Fruit fly (Drosophila melanogaster) whole organism, embryonic: Measurements from ENCODE around the gene CG43248.

Source experiments
- B-H2 ChIP-seq: fragments of 200-800 bp; sonication (Bioruptor generic); optimal IDR thresholded peaks from 2 replicates; lab custom pipeline; 2018; ENCODE audit warnings: missing biosample characterization, mild to moderate bottlenecking, missing genetic modification characterization
- BEAF-32 ChIP-seq: fragments of 200-800 bp; sonication (Bioruptor generic); optimal IDR thresholded peaks from 3 replicates; lab custom pipeline; 2017; ENCODE audit warnings: missing biosample characterization, missing genetic modification characterization, mild to moderate bottlenecking, moderate library complexity, missing genetic modification reagents
- CG10209 ChIP-seq: fragments of 200-800 bp; sonication (Bioruptor generic); optimal IDR thresholded peaks from 3 replicates; lab custom pipeline; 2017; ENCODE audit warnings: missing biosample characterization, mild to moderate bottlenecking, missing genetic modification characterization, missing genetic modification reagents
- CG12071 ChIP-seq: fragments of 200-800 bp; sonication (Bioruptor generic); optimal IDR thresholded peaks from 3 replicates; lab custom pipeline; 2018; ENCODE audit warnings: missing biosample characterization, mild to moderate bottlenecking, missing genetic modification characterization
- CG12299 ChIP-seq: fragments of 200-800 bp; sonication (Bioruptor generic); optimal IDR thresholded peaks from 2 replicates; lab custom pipeline; 2018; ENCODE audit warnings: missing biosample characterization, mild to moderate bottlenecking, missing genetic modification characterization
- CG13624 ChIP-seq: fragments of 200-800 bp; sonication (Bioruptor generic); optimal IDR thresholded peaks from 2 replicates; lab custom pipeline; 2016; ENCODE audit warnings: missing biosample characterization, missing genetic modification characterization
- CG14667 ChIP-seq: fragments of 200-800 bp; sonication (Bioruptor generic); IDR thresholded peaks from 2 replicates; pipeline ENCODE4 v1.3.6; 2022; ENCODE audit warnings: missing biosample characterization, missing genetic modification characterization
- CG14860 ChIP-seq: fragments of 200-800 bp; sonication (Bioruptor generic); IDR thresholded peaks from 3 replicates; pipeline ENCODE4 v1.3.6; 2022; ENCODE audit warnings: missing biosample characterization, missing genetic modification characterization; ENCODE audit not compliant: partially characterized antibody
- CG1529 ChIP-seq: fragments of 200-800 bp; sonication (Bioruptor generic); optimal IDR thresholded peaks from 3 replicates; lab custom pipeline; 2018; ENCODE audit warnings: missing biosample characterization, missing genetic modification characterization
- CG15514 ChIP-seq: fragments of 200-800 bp; sonication (Bioruptor generic); optimal IDR thresholded peaks from 3 replicates; lab custom pipeline; 2017; ENCODE audit warnings: missing biosample characterization, missing genetic modification characterization, mild to moderate bottlenecking, moderate library complexity, missing genetic modification reagents
- CG17186 ChIP-seq: fragments of 200-800 bp; sonication (Bioruptor generic); optimal IDR thresholded peaks from 3 replicates; lab custom pipeline; 2017; ENCODE audit warnings: missing biosample characterization, missing genetic modification reagents, missing genetic modification characterization
- CG1792 ChIP-seq: fragments of 200-800 bp; sonication (Bioruptor generic); optimal IDR thresholded peaks from 2 replicates; lab custom pipeline; 2016; ENCODE audit warnings: missing biosample characterization, missing genetic modification characterization
- CG2116 ChIP-seq: fragments of 200-800 bp; sonication (Bioruptor generic); optimal IDR thresholded peaks from 3 replicates; lab custom pipeline; 2018; ENCODE audit warnings: missing biosample characterization, mild to moderate bottlenecking, missing genetic modification characterization
- CG2712 ChIP-seq: fragments of 200-800 bp; optimal IDR thresholded peaks from 3 replicates; lab custom pipeline; 2019; ENCODE audit warnings: missing biosample characterization, mild to moderate bottlenecking, missing genetic modification characterization, moderate library complexity
- CG34224 ChIP-seq: fragments of 200-800 bp; sonication (Bioruptor generic); IDR thresholded peaks from 3 replicates; pipeline ENCODE4 v1.3.6; 2022; ENCODE audit warnings: missing biosample characterization, missing genetic modification characterization; ENCODE audit not compliant: partially characterized antibody
- CG4282 ChIP-seq: fragments of 200-800 bp; sonication (Bioruptor generic); optimal IDR thresholded peaks from 2 replicates; lab custom pipeline; 2016; ENCODE audit warnings: missing biosample characterization, missing genetic modification characterization
- CG7357 ChIP-seq: fragments of 200-800 bp; sonication (Bioruptor generic); IDR thresholded peaks from 3 replicates; pipeline ENCODE4 v1.3.6; 2022; ENCODE audit warnings: missing biosample characterization, missing genetic modification characterization
- CG7372 ChIP-seq: fragments of 200-800 bp; sonication (Bioruptor generic); IDR thresholded peaks from 2 replicates; pipeline ENCODE4 v1.3.6; 2022; ENCODE audit warnings: missing biosample characterization, missing genetic modification characterization
- CG9727 ChIP-seq: fragments of 200-800 bp; sonication (Bioruptor generic); optimal IDR thresholded peaks from 3 replicates; lab custom pipeline; 2017; ENCODE audit warnings: missing biosample characterization, mild to moderate bottlenecking, missing genetic modification characterization
- Deaf1 ChIP-seq: fragments of 200-800 bp; optimal IDR thresholded peaks from 3 replicates; lab custom pipeline; 2019; ENCODE audit warnings: missing biosample characterization, mild to moderate bottlenecking, missing genetic modification characterization, moderate library complexity
- Dip2 ChIP-seq: fragments of 200-800 bp; sonication (Bioruptor generic); IDR thresholded peaks from 2 replicates; pipeline ENCODE4 v1.3.6; 2022; ENCODE audit warnings: missing biosample characterization, missing genetic modification characterization
- Dll ChIP-seq: fragments of 200-800 bp; sonication (Bioruptor generic); IDR thresholded peaks from 4 replicates; pipeline ENCODE4 v1.3.6; 2022; ENCODE audit warnings: missing biosample characterization, missing genetic modification characterization; ENCODE audit not compliant: partially characterized antibody
- Doc3 ChIP-seq: fragments of 200-800 bp; sonication (Bioruptor generic); IDR thresholded peaks from 3 replicates; pipeline ENCODE4 v1.3.6; 2022; ENCODE audit warnings: missing biosample characterization, missing genetic modification characterization; ENCODE audit not compliant: partially characterized antibody
- E2f2 ChIP-seq: fragments of 200-800 bp; sonication (Bioruptor generic); IDR thresholded peaks from 2 replicates; pipeline ENCODE4 v1.3.6; 2022; ENCODE audit warnings: missing biosample characterization, missing genetic modification characterization
- H2.0 ChIP-seq: fragments of 200-800 bp; sonication (Bioruptor generic); IDR thresholded peaks from 2 replicates; pipeline ENCODE4 v1.3.6; 2022; ENCODE audit warnings: missing biosample characterization, missing genetic modification characterization
- MBD-R2 ChIP-seq: fragments of 200-800 bp; sonication (Bioruptor generic); IDR thresholded peaks from 2 replicates; pipeline ENCODE4 v1.3.6; 2022; ENCODE audit warnings: missing biosample characterization, missing genetic modification characterization
- MESR4 ChIP-seq: fragments of 200-800 bp; sonication (Bioruptor generic); optimal IDR thresholded peaks from 2 replicates; lab custom pipeline; 2018; ENCODE audit warnings: missing biosample characterization, mild to moderate bottlenecking, missing genetic modification characterization, moderate library complexity
- Mad ChIP-seq: fragments of 200-800 bp; sonication (Bioruptor generic); optimal IDR thresholded peaks from 2 replicates; lab custom pipeline; 2016; ENCODE audit warnings: missing biosample characterization, missing genetic modification characterization
- NfI ChIP-seq: fragments of 200-800 bp; sonication (Bioruptor generic); optimal IDR thresholded peaks from 3 replicates; lab custom pipeline; 2018; ENCODE audit warnings: missing biosample characterization, mild to moderate bottlenecking, missing genetic modification characterization, moderate library complexity
- Scr ChIP-seq: fragments of 200-800 bp; sonication (Bioruptor generic); IDR thresholded peaks from 2 replicates; pipeline ENCODE4 v1.3.6; 2022; ENCODE audit warnings: missing biosample characterization, missing genetic modification characterization; ENCODE audit not compliant: partially characterized antibody
- cg ChIP-seq: fragments of 200-800 bp; sonication (Bioruptor generic); optimal IDR thresholded peaks from 3 replicates; lab custom pipeline; 2019; ENCODE audit warnings: missing biosample characterization, mild to moderate bottlenecking, missing genetic modification characterization, moderate library complexity
- crp ChIP-seq, 2 experiments: fragments of 200-800 bp; sonication (Bioruptor generic); optimal IDR thresholded peaks; 2 replicates in 1 of 2; 3 replicates in 1 of 2; lab custom pipeline; 2017; ENCODE audit warnings: missing biosample characterization in 2 of 2, missing genetic modification characterization in 2 of 2, mild to moderate bottlenecking in 1 of 2, moderate library complexity in 1 of 2
- disco-r ChIP-seq: fragments of 200-800 bp; sonication (Bioruptor generic); optimal IDR thresholded peaks from 2 replicates; lab custom pipeline; 2016; ENCODE audit warnings: missing biosample characterization, missing genetic modification characterization
- hb ChIP-seq: fragments of 200-800 bp; sonication (Bioruptor generic); IDR thresholded peaks from 3 replicates; pipeline ENCODE4 v1.3.6; 2022; ENCODE audit warnings: missing biosample characterization, missing genetic modification characterization; ENCODE audit not compliant: partially characterized antibody
- hkb ChIP-seq, 2 experiments: fragments of 200-800 bp in 1 of 2; fragments of >200 bp in 1 of 2; sonication (Bioruptor generic) in 1 of 2; IDR thresholded peaks in 1 of 2; optimal IDR thresholded peaks in 1 of 2; 2 replicates each; pipeline versions ENCODE4 v1.3.6 to Lab custom; 2017 to 2022; ENCODE audit warnings: missing biosample characterization in 1 of 2, missing genetic modification characterization in 1 of 2
- nerfin-1 ChIP-seq: fragments of 200-800 bp; sonication (Bioruptor generic); optimal IDR thresholded peaks from 3 replicates; lab custom pipeline; 2019; ENCODE audit warnings: missing biosample characterization, mild to moderate bottlenecking, missing genetic modification characterization, moderate library complexity
- otp ChIP-seq: fragments of 200-800 bp; sonication (Bioruptor generic); IDR thresholded peaks from 3 replicates; pipeline ENCODE4, ENCODE4 v1.3.6; 2022; ENCODE audit warnings: missing biosample characterization, missing genetic modification characterization
- pzg ChIP-seq: fragments of 200-800 bp; sonication (Bioruptor generic); optimal IDR thresholded peaks from 3 replicates; lab custom pipeline; 2018; ENCODE audit warnings: missing biosample characterization, mild to moderate bottlenecking, missing genetic modification characterization, moderate library complexity
- sna ChIP-seq: fragments of 200-800 bp; sonication (Bioruptor generic); IDR thresholded peaks from 2 replicates; pipeline ENCODE4 v1.3.6; 2022; ENCODE audit warnings: missing biosample characterization, missing genetic modification characterization; ENCODE audit not compliant: partially characterized antibody
- stwl ChIP-seq: fragments of 200-800 bp; sonication (Bioruptor generic); optimal IDR thresholded peaks from 3 replicates; lab custom pipeline; 2018; ENCODE audit warnings: missing biosample characterization, mild to moderate bottlenecking, missing genetic modification characterization, moderate library complexity
- tgo ChIP-seq: fragments of 200-800 bp; sonication (Bioruptor generic); IDR thresholded peaks from 3 replicates; pipeline ENCODE4 v1.3.6; 2022; ENCODE audit warnings: missing biosample characterization, missing genetic modification characterization
- tna ChIP-seq: fragments of 200-800 bp; sonication (Bioruptor generic); IDR thresholded peaks from 2 replicates; pipeline ENCODE4 v1.3.6; 2022; ENCODE audit warnings: missing biosample characterization, missing genetic modification characterization; ENCODE audit not compliant: partially characterized antibody
- trem ChIP-seq: fragments of 200-800 bp; optimal IDR thresholded peaks from 3 replicates; lab custom pipeline; 2019; ENCODE audit warnings: missing biosample characterization, mild to moderate bottlenecking, missing genetic modification characterization, moderate library complexity
- wek ChIP-seq: fragments of 200-800 bp; sonication (Bioruptor generic); optimal IDR thresholded peaks from 3 replicates; lab custom pipeline; 2018; ENCODE audit warnings: missing biosample characterization, mild to moderate bottlenecking, missing genetic modification characterization, moderate library complexity
- z ChIP-seq: fragments of 200-800 bp; sonication (Bioruptor generic); IDR thresholded peaks from 3 replicates; pipeline ENCODE4 v1.3.6; 2022; ENCODE audit warnings: missing biosample characterization, missing genetic modification characterization
- zen2 ChIP-seq: fragments of 200-800 bp; sonication (Bioruptor generic); IDR thresholded peaks from 3 replicates; pipeline ENCODE4 v1.3.6; 2022; ENCODE audit warnings: missing biosample characterization, missing genetic modification characterization; ENCODE audit not compliant: partially characterized antibody
- zf30C ChIP-seq: fragments of 200-800 bp; sonication (Bioruptor generic); optimal IDR thresholded peaks from 3 replicates; lab custom pipeline; 2018; ENCODE audit warnings: missing biosample characterization, mild to moderate bottlenecking, missing genetic modification characterization

Gene CG43248

dm6 chr3L:15580487-15580886 is 49.2 kb upstream of the CG43248 start, which contains the start of the genes mrn and CG12301 (continued):
- TF ChIP-seq otp (GFP tag; lab: Robert Waterston, UW): peak; percentile 47; the same call in 2 of the 3 replicates
- TF ChIP-seq nerfin-1 (tag; lab: Kevin White, UChicago): peak; percentile 60
- TF ChIP-seq CG15514 (GFP tag; lab: Kevin White, UChicago): peak; percentile 76
- TF ChIP-seq CG17186 (GFP tag; lab: Kevin White, UChicago): peak; percentile 67
- TF ChIP-seq tgo: peak; percentile 94
- peak; percentile 70 for TF ChIP-seq Mad (GFP tag; lab: Kevin White, UChicago)
- no peak for TF ChIP-seq cg (GFP tag; lab: Kevin White, UChicago)

dm6 chr3L:15576357-15576756 is 45.1 kb upstream of the CG43248 start, which contains the start of gene Ufsp2:
Ufsp2 (plus strand) TSS chr3L:15576570.
- TF ChIP-seq hkb (optimal IDR thresholded peaks at IDR 0.05; lab: Kevin White, UChicago) (no peak), hkb (GFP tag; IDR thresholded peaks at IDR 0.05; lab: Robert Waterston, UW) (no peak), wek (no peak), MBD-R2 (peak; percentile 37; the same call in 1 of the 2 replicates), CG12071 (no peak), Scr (GFP tag; lab: Robert Waterston, UW) (peak; percentile 41; the same call in 1 of the 2 replicates), B-H2 (GFP tag; lab: Kevin White, UChicago) (no peak), CG7357 (GFP tag; lab: Robert Waterston, UW) (no peak), CG13624 (no peak), sna (0 out of 2 replicates have a peak, but pooled peaks have one; percentile 23), tna (GFP tag; lab: Robert Waterston, UW) (no peak; the same call in 1 of the 2 replicates), zf30C (GFP tag; lab: Kevin White, UChicago) (no peak), trem (tag; lab: Kevin White, UChicago) (peak; percentile 22), NfI (GFP tag; lab: Kevin White, UChicago) (no peak), Dip2 (GFP tag; lab: Robert Waterston, UW) (no peak), BEAF-32 (GFP tag; lab: Kevin White, UChicago) (peak; percentile 15), CG2712 (no peak), Deaf1 (tag; lab: Kevin White, UChicago) (no peak), H2.0 (GFP tag; lab: Robert Waterston, UW) (no peak), stwl (tag; lab: Kevin White, UChicago) (peak; percentile 24), CG1792 (no peak), CG34224 (GFP tag; lab: Robert Waterston, UW) (peak; percentile 61; the same call in 2 of the 3 replicates), MESR4 (GFP tag; lab: Kevin White, UChicago) (peak; percentile 55), CG10209 (GFP tag; lab: Kevin White, UChicago) (no peak), CG7372 (GFP tag; lab: Robert Waterston, UW) (no peak), Doc3 (peak; percentile 28; the same call in 1 of the 3 replicates), E2f2 (peak; percentile 58; the same call in 1 of the 2 replicates), CG14667 (GFP tag; lab: Robert Waterston, UW) (no peak), disco-r (GFP tag; lab: Kevin White, UChicago) (no peak), hb (no peak), CG9727 (GFP tag; lab: Kevin White, UChicago) (no peak), zen2 (GFP tag; lab: Robert Waterston, UW) (0 out of 3 replicates have a peak, but pooled peaks have one; percentile 48), CG2116 (peak; percentile 26), Dll (GFP tag; lab: Robert Waterston, UW) (peak; percentile 46; the same call in 2 of the 4 replicates), z (no peak), CG1529 (GFP tag; lab: Kevin White, UChicago) (no peak), CG14860 (GFP tag; lab: Robert Waterston, UW) (no peak), CG12299 (no peak), crp (GFP tag; optimal IDR thresholded peaks at IDR 0.05; lab: Kevin White, UChicago) (peak in 1 of 2 experiments; percentile 69), CG4282 (no peak), pzg (GFP tag; lab: Kevin White, UChicago) (peak; percentile 11)
